Worm (Caenorhabditis elegans) whole organism, L4 larva: ENCODE data around the gene slr-2.

Experiments used
- D1046.2 ChIP-seq: fragments of 200-800 bp; sonication (Bioruptor generic); IDR thresholded peaks from 2 replicates; pipeline ENCODE4 v1.3.6; 2022; ENCODE audit warnings: missing genetic modification characterization, missing compliant biosample characterization
- F10B5.3 ChIP-seq: sonication (generic microtip); optimal IDR thresholded peaks from 2 replicates; lab custom pipeline; 2016; ENCODE audit warnings: mild to moderate bottlenecking, missing genetic modification characterization, missing compliant biosample characterization
- F37D6.2 ChIP-seq: sonication (generic microtip); optimal IDR thresholded peaks from 2 replicates; lab custom pipeline; 2016; ENCODE audit warnings: mild to moderate bottlenecking, missing genetic modification characterization, missing compliant biosample characterization
- F44E2.7 ChIP-seq: fragments of 200-800 bp; sonication (Bioruptor generic); IDR thresholded peaks from 2 replicates; pipeline ENCODE4 v2.1.2; 2022; ENCODE audit warnings: missing genetic modification characterization, missing compliant biosample characterization
- ZK337.2 ChIP-seq: fragments of 200-800 bp; sonication (Bioruptor generic); IDR thresholded peaks from 2 replicates; pipeline ENCODE4 v1.3.6; 2022; ENCODE audit warnings: missing genetic modification reagents, missing genetic modification characterization, missing compliant biosample characterization
- aha-1 ChIP-seq: fragments of 150-350 bp; peaks from one replicate; lab custom pipeline; 2014; ENCODE audit warnings: missing biosample characterization, missing genetic modification characterization
- aly-2 ChIP-seq: sonication (generic microtip); optimal IDR thresholded peaks from 2 replicates; lab custom pipeline; 2018; ENCODE audit warnings: missing biosample characterization, missing genetic modification characterization
- ceh-28 ChIP-seq: fragments of 150-350 bp; optimal IDR thresholded peaks from 2 replicates; lab custom pipeline; 2014; ENCODE audit warnings: missing biosample characterization, missing genetic modification reagents, missing genetic modification characterization
- ceh-44 ChIP-seq: fragments of 200-800 bp; sonication (Bioruptor generic); IDR thresholded peaks from 2 replicates; pipeline ENCODE4 v1.3.6; 2022; ENCODE audit warnings: missing genetic modification reagents, missing genetic modification characterization, missing compliant biosample characterization
- ceh-82 ChIP-seq: sonication (generic microtip); optimal IDR thresholded peaks from 2 replicates; lab custom pipeline; 2017; ENCODE audit warnings: missing biosample characterization, missing genetic modification characterization
- daf-8 ChIP-seq: fragments of 200-800 bp; sonication (Bioruptor generic); IDR thresholded peaks from 2 replicates; pipeline ENCODE4 v1.3.6; 2022; ENCODE audit warnings: missing genetic modification characterization, missing compliant biosample characterization
- dmd-6 ChIP-seq: fragments of 200-800 bp; sonication (Bioruptor generic); IDR thresholded peaks from 2 replicates; pipeline ENCODE4 v1.3.6; 2022; ENCODE audit warnings: missing genetic modification reagents, missing genetic modification characterization, missing compliant biosample characterization
- dmd-8 ChIP-seq: fragments of 200-800 bp; sonication (Bioruptor generic); IDR thresholded peaks from 2 replicates; pipeline ENCODE4 v1.3.6; 2022; ENCODE audit warnings: missing genetic modification characterization, missing compliant biosample characterization
- dve-1 ChIP-seq: sonication (generic microtip); optimal IDR thresholded peaks from 2 replicates; lab custom pipeline; 2017; ENCODE audit warnings: antibody characterized with exemption, mild to moderate bottlenecking, missing genetic modification characterization, missing compliant biosample characterization; ENCODE audit not compliant: insufficient read depth
- egl-43 ChIP-seq: fragments of 200-800 bp; sonication (Bioruptor generic); IDR thresholded peaks from 2 replicates; pipeline ENCODE4 v1.3.6; 2022; ENCODE audit warnings: missing genetic modification reagents, missing genetic modification characterization, missing compliant biosample characterization
- fkh-10 ChIP-seq: fragments of 150-350 bp; optimal IDR thresholded peaks from 2 replicates; lab custom pipeline; 2014; ENCODE audit warnings: missing biosample characterization, missing genetic modification reagents, missing genetic modification characterization
- hif-1 ChIP-seq, 2 experiments: sonication (generic microtip); optimal IDR thresholded peaks; 2 replicates each; lab custom pipeline; 2016 to 2017; ENCODE audit warnings: missing compliant biosample characterization in 2 of 2, missing genetic modification characterization in 2 of 2, missing genetic modification reagents in 2 of 2, missing genotype in 2 of 2, mild to moderate bottlenecking in 1 of 2
- hlh-30 ChIP-seq: sonication (generic microtip); optimal IDR thresholded peaks from 2 replicates; lab custom pipeline; 2017; ENCODE audit warnings: antibody characterized with exemption, mild to moderate bottlenecking, missing genetic modification characterization, missing compliant biosample characterization; ENCODE audit not compliant: insufficient read depth
- lin-15B ChIP-seq: fragments of 150-350 bp; sonication (generic microtip); optimal IDR thresholded peaks from 3 replicates; lab custom pipeline; 2014; ENCODE audit warnings: missing biosample characterization, missing genetic modification characterization
- lin-29 ChIP-seq: fragments of 200-800 bp; sonication (Bioruptor generic); IDR thresholded peaks from 2 replicates; pipeline ENCODE4 v1.3.6; 2022; ENCODE audit warnings: missing genetic modification reagents, missing genetic modification characterization, missing compliant biosample characterization
- lin-38 ChIP-seq: fragments of 200-800 bp; sonication (Bioruptor generic); IDR thresholded peaks from 2 replicates; pipeline ENCODE4 v1.3.6; 2022; ENCODE audit warnings: missing genetic modification reagents, missing genetic modification characterization, missing compliant biosample characterization
- lir-3 ChIP-seq: sonication (generic microtip); optimal IDR thresholded peaks from 2 replicates; lab custom pipeline; 2016; ENCODE audit warnings: mild to moderate bottlenecking, missing genetic modification characterization, missing compliant biosample characterization
- mdl-1 ChIP-seq, 2 experiments: fragments of 150-350 bp in 1 of 2; sonication (generic microtip) in 1 of 2; optimal IDR thresholded peaks; 2 replicates each; lab custom pipeline; 2014 to 2017; ENCODE audit warnings: missing biosample characterization in 2 of 2, missing genetic modification characterization in 2 of 2
- mxl-3 ChIP-seq: fragments of 200-800 bp; sonication (Bioruptor generic); optimal IDR thresholded peaks from 2 replicates; lab custom pipeline; 2018; ENCODE audit warnings: mild to moderate bottlenecking, missing genetic modification characterization, missing compliant biosample characterization
- nhr-102 ChIP-seq: sonication (generic microtip); optimal IDR thresholded peaks from 2 replicates; lab custom pipeline; 2016; ENCODE audit warnings: mild to moderate bottlenecking, missing genetic modification characterization, moderate library complexity, missing compliant biosample characterization
- nhr-237 ChIP-seq: sonication (generic microtip); optimal IDR thresholded peaks from 2 replicates; lab custom pipeline; 2017; ENCODE audit warnings: missing biosample characterization, missing genetic modification characterization
- nhr-41 ChIP-seq: fragments of 200-800 bp; sonication (Bioruptor generic); IDR thresholded peaks from 2 replicates; pipeline ENCODE4 v1.3.6; 2022; ENCODE audit warnings: missing genetic modification reagents, missing genetic modification characterization, missing compliant biosample characterization
- nhr-48 ChIP-seq: sonication (generic microtip); optimal IDR thresholded peaks from 2 replicates; lab custom pipeline; 2016; ENCODE audit warnings: mild to moderate bottlenecking, missing genetic modification characterization, missing compliant biosample characterization
- nhr-6 ChIP-seq: fragments of 150-350 bp; optimal IDR thresholded peaks from 2 replicates; lab custom pipeline; 2014; ENCODE audit warnings: missing biosample characterization, missing genetic modification characterization
- spr-3 ChIP-seq: fragments of 200-800 bp; sonication (Bioruptor generic); optimal IDR thresholded peaks from 2 replicates; lab custom pipeline; 2018; ENCODE audit warnings: mild to moderate bottlenecking, missing genetic modification characterization, missing compliant biosample characterization
- unc-62 ChIP-seq, 3 experiments: fragments of 150-350 bp in 1 of 3; sonication (generic microtip); optimal IDR thresholded peaks in 2 of 3; peaks in 1 of 3; 1 replicate in 1 of 3; 2 replicates in 2 of 3; lab custom pipeline; 2014 to 2017; ENCODE audit warnings: missing biosample characterization in 3 of 3, missing genetic modification characterization in 3 of 3, missing genetic modification reagents in 3 of 3, missing genotype in 1 of 3
- zfp-2 ChIP-seq: sonication (generic microtip); optimal IDR thresholded peaks from 2 replicates; lab custom pipeline; 2016; ENCODE audit warnings: mild to moderate bottlenecking, missing genetic modification characterization, missing compliant biosample characterization
- zip-11 ChIP-seq: fragments of 200-800 bp; sonication (Bioruptor generic); IDR thresholded peaks from 2 replicates; pipeline ENCODE4 v1.3.6; 2022; ENCODE audit warnings: missing genetic modification characterization, missing compliant biosample characterization
- ztf-7 ChIP-seq: fragments of 150-350 bp; optimal IDR thresholded peaks from 2 replicates; lab custom pipeline; 2014; ENCODE audit warnings: missing biosample characterization, missing genetic modification characterization

The slr-2 gene

ce11 chrV:18125075-18125474 lies 38.2 kb downstream of the slr-2 start, which contains the start of gene fbxa-210:
TSS of gene fbxa-210 (plus strand) at chrV:18125375.
- TF ChIP-seq ceh-44 (GFP tag; lab: Robert Waterston, UW) (no peak), aha-1 (tag; lab: Kevin White, UChicago) (peak; percentile 34), spr-3 (GFP tag; lab: Kevin White, UChicago) (no peak), dmd-6 (GFP tag; lab: Robert Waterston, UW) (no peak)

- TF ChIP-seq daf-8 (GFP tag; lab: Robert Waterston, UW): no peak
- TF ChIP-seq ceh-82 (tag; lab: Kevin White, UChicago): no peak
- no peak for TF ChIP-seq egl-43 (GFP tag; lab: Robert Waterston, UW)
- TF ChIP-seq mdl-1 (tag; optimal IDR thresholded peaks at IDR 0.05; lab: Kevin White, UChicago): no peak
- no peak for TF ChIP-seq fkh-10 (GFP tag; lab: Kevin White, UChicago)
- TF ChIP-seq aha-1 (tag; lab: Kevin White, UChicago): peak; percentile 93
- TF ChIP-seq dmd-8 (GFP tag; lab: Robert Waterston, UW): no peak
- TF ChIP-seq lin-38 (GFP tag; lab: Robert Waterston, UW): 0 out of 2 replicates have a peak, but pooled peaks have one; percentile 21
Measured at ce11 chrV:18127192-18127591, 40.3 kb downstream of the slr-2 start, which contains the start of gene fbxa-211. TSS of gene fbxa-211 (plus strand) at chrV:18127519.

- TF ChIP-seq hlh-30 (tag; lab: Kevin White, UChicago) (no peak), aly-2 (tag; lab: Kevin White, UChicago) (no peak), aha-1 (tag; lab: Kevin White, UChicago) (peak; percentile 91), nhr-41 (GFP tag; lab: Robert Waterston, UW) (no peak)
Measured at ce11 chrV:18128545-18128944, 41.6 kb downstream of the slr-2 start.

- peak; percentile 76 for TF ChIP-seq ceh-28 (tag; lab: Kevin White, UChicago)
Measured at ce11 chrV:18129663-18130272, 42.8 kb downstream of the slr-2 start.

- peak in 1 of 2 experiments; percentile 21 for TF ChIP-seq unc-62 (GFP tag; optimal IDR thresholded peaks at IDR 0.05 in 1 of 2; lab: Kevin White, UChicago)
- TF ChIP-seq unc-62 (tag; optimal IDR thresholded peaks at IDR 0.05; lab: Kevin White, UChicago): no peak
- TF ChIP-seq nhr-237 (tag; lab: Kevin White, UChicago): no peak
Measured at ce11 chrV:18131049-18131448, 44.1 kb downstream of the slr-2 start, which contains the start of gene Y37H2A.12. TSS of gene Y37H2A.12 (minus strand) at chrV:18131129.

ce11 chrV:18133177-18133576 lies 46.3 kb downstream of the slr-2 start, which contains the start of gene Y37H2A.18:
TSS of gene Y37H2A.18 (minus strand) at chrV:18133277.
- no peak for TF ChIP-seq dve-1 (tag; lab: Kevin White, UChicago)
- no peak for TF ChIP-seq F44E2.7 (GFP tag; lab: Robert Waterston, UW)
- no peak for TF ChIP-seq lir-3
- no peak for TF ChIP-seq zfp-2 (tag; lab: Kevin White, UChicago)
- TF ChIP-seq dmd-8 (GFP tag; lab: Robert Waterston, UW): no peak
- no peak for TF ChIP-seq lin-29 (GFP tag; lab: Robert Waterston, UW)
- no peak for TF ChIP-seq hif-1 (tag; optimal IDR thresholded peaks at IDR 0.05; lab: Kevin White, UChicago)
- TF ChIP-seq lin-15B (tag; lab: Kevin White, UChicago): no peak
- TF ChIP-seq nhr-102 (tag; lab: Kevin White, UChicago): no peak
- TF ChIP-seq nhr-48 (tag; lab: Kevin White, UChicago): no peak
- TF ChIP-seq ZK337.2 (GFP tag; lab: Robert Waterston, UW): no peak
- no peak for TF ChIP-seq F37D6.2 (tag; lab: Kevin White, UChicago)
- TF ChIP-seq ztf-7 (tag; lab: Kevin White, UChicago): no peak
- TF ChIP-seq F10B5.3 (tag; lab: Kevin White, UChicago): no peak
- TF ChIP-seq nhr-6: no peak
- TF ChIP-seq mxl-3: no peak
- TF ChIP-seq zip-11 (GFP tag; lab: Robert Waterston, UW): no peak
- TF ChIP-seq egl-43 (GFP tag; lab: Robert Waterston, UW): no peak
- TF ChIP-seq D1046.2: no peak
